Worm (Caenorhabditis elegans) whole organism, L2 larva: ENCODE data around the gene F47E1.2.

ENCODE experiments used
- C34F6.9 ChIP-seq: fragments of 150-350 bp; optimal IDR thresholded peaks from 2 replicates; lab custom pipeline; 2014; ENCODE audit warnings: missing biosample characterization, missing genetic modification characterization
- F13H6.1 ChIP-seq: sonication (generic microtip); optimal IDR thresholded peaks from 2 replicates; lab custom pipeline; 2016; ENCODE audit warnings: missing genetic modification characterization, missing compliant biosample characterization
- ZK546.5 ChIP-seq: sonication (generic microtip); optimal IDR thresholded peaks from 2 replicates; lab custom pipeline; 2017; ENCODE audit warnings: missing biosample characterization, missing genetic modification characterization
- alr-1 ChIP-seq: fragments of 150-350 bp; optimal IDR thresholded peaks from 2 replicates; lab custom pipeline; 2014; ENCODE audit warnings: missing biosample characterization, missing genetic modification characterization
- aly-2 ChIP-seq: fragments of 150-350 bp; optimal IDR thresholded peaks from 2 replicates; lab custom pipeline; 2014; ENCODE audit warnings: missing biosample characterization, missing genetic modification characterization
- ama-1 ChIP-seq: fragments of 150-350 bp; optimal IDR thresholded peaks from 2 replicates; lab custom pipeline; 2018; ENCODE audit warnings: inconsistent platforms
- ceh-16 ChIP-seq: fragments of 150-350 bp; optimal IDR thresholded peaks from 2 replicates; lab custom pipeline; 2014; ENCODE audit warnings: missing biosample characterization, missing genetic modification characterization
- crh-2 ChIP-seq: sonication (generic microtip); optimal IDR thresholded peaks from 2 replicates; lab custom pipeline; 2017; ENCODE audit warnings: missing biosample characterization, missing genetic modification characterization
- dmd-4 ChIP-seq: sonication (generic microtip); optimal IDR thresholded peaks from 2 replicates; lab custom pipeline; 2017; ENCODE audit warnings: missing biosample characterization, missing genetic modification characterization
- elt-1 ChIP-seq: fragments of 150-350 bp; optimal IDR thresholded peaks from 2 replicates; lab custom pipeline; 2014; ENCODE audit warnings: missing biosample characterization, missing genetic modification characterization
- elt-3 ChIP-seq: sonication (generic microtip); optimal IDR thresholded peaks from 2 replicates; lab custom pipeline; 2017; ENCODE audit warnings: missing biosample characterization, missing genetic modification characterization
- fos-1 ChIP-seq: fragments of 150-350 bp; optimal IDR thresholded peaks from 2 replicates; lab custom pipeline; 2014; ENCODE audit warnings: missing biosample characterization, missing genetic modification characterization
- gmeb-1 ChIP-seq: fragments of 150-350 bp; optimal IDR thresholded peaks from 2 replicates; lab custom pipeline; 2014; ENCODE audit warnings: missing biosample characterization, missing genetic modification characterization
- lin-13 ChIP-seq: fragments of 150-350 bp; optimal IDR thresholded peaks from 2 replicates; lab custom pipeline; 2014; ENCODE audit warnings: missing biosample characterization, missing genetic modification reagents, missing genetic modification characterization
- lin-39 ChIP-seq: fragments of 150-350 bp; optimal IDR thresholded peaks from 2 replicates; lab custom pipeline; 2014; ENCODE audit warnings: missing biosample characterization, missing genetic modification reagents, missing genetic modification characterization
- lsy-2 ChIP-seq, 2 experiments: fragments of 150-350 bp in 1 of 2; sonication (generic microtip) in 1 of 2; optimal IDR thresholded peaks; 2 replicates each; lab custom pipeline; 2014 to 2017; ENCODE audit warnings: missing biosample characterization in 2 of 2, missing genetic modification characterization in 2 of 2
- mbf-1 ChIP-seq: sonication (generic microtip); optimal IDR thresholded peaks from 2 replicates; lab custom pipeline; 2017; ENCODE audit warnings: missing biosample characterization, missing genetic modification characterization
- mdl-1 ChIP-seq, 2 experiments: fragments of 150-350 bp in 1 of 2; sonication (generic microtip) in 1 of 2; optimal IDR thresholded peaks; 2 replicates each; lab custom pipeline; 2017; ENCODE audit warnings: missing biosample characterization in 2 of 2, missing genetic modification characterization in 2 of 2
- nhr-10 ChIP-seq: sonication (generic microtip); optimal IDR thresholded peaks from 2 replicates; lab custom pipeline; 2017; ENCODE audit warnings: missing biosample characterization, missing genetic modification characterization
- nhr-11 ChIP-seq: fragments of 150-350 bp; optimal IDR thresholded peaks from 2 replicates; lab custom pipeline; 2014; ENCODE audit warnings: missing biosample characterization, missing genetic modification characterization
- nhr-12 ChIP-seq: fragments of 150-350 bp; optimal IDR thresholded peaks from 2 replicates; lab custom pipeline; 2014; ENCODE audit warnings: missing biosample characterization, missing genetic modification characterization
- nhr-129 ChIP-seq: fragments of 150-350 bp; optimal IDR thresholded peaks from 2 replicates; lab custom pipeline; 2014; ENCODE audit warnings: missing biosample characterization, missing genetic modification characterization
- nhr-21 ChIP-seq: fragments of 150-350 bp; optimal IDR thresholded peaks from 2 replicates; lab custom pipeline; 2014; ENCODE audit warnings: missing biosample characterization, missing genetic modification characterization
- nhr-23 ChIP-seq: fragments of 150-350 bp; optimal IDR thresholded peaks from 2 replicates; lab custom pipeline; 2014; ENCODE audit warnings: missing biosample characterization, missing genetic modification reagents, missing genetic modification characterization
- nhr-237 ChIP-seq: fragments of 150-350 bp; optimal IDR thresholded peaks from 2 replicates; lab custom pipeline; 2014; ENCODE audit warnings: missing biosample characterization, missing genetic modification characterization
- nhr-25 ChIP-seq: fragments of 150-350 bp; sonication (generic microtip); optimal IDR thresholded peaks from 3 replicates; lab custom pipeline; 2014; ENCODE audit warnings: missing biosample characterization, missing genetic modification characterization
- nhr-6 ChIP-seq: fragments of 150-350 bp; optimal IDR thresholded peaks from 2 replicates; lab custom pipeline; 2014; ENCODE audit warnings: missing biosample characterization, missing genetic modification characterization
- nhr-77 ChIP-seq: fragments of 150-350 bp; optimal IDR thresholded peaks from 2 replicates; lab custom pipeline; 2014; ENCODE audit warnings: missing biosample characterization, missing genetic modification characterization
- peb-1 ChIP-seq: fragments of 150-350 bp; optimal IDR thresholded peaks from 2 replicates; lab custom pipeline; 2014; ENCODE audit warnings: missing biosample characterization, missing genetic modification characterization
- sem-4 ChIP-seq: fragments of 150-350 bp; optimal IDR thresholded peaks from 2 replicates; lab custom pipeline; 2014; ENCODE audit warnings: missing biosample characterization, missing genetic modification reagents, missing genetic modification characterization
- sma-9 ChIP-seq, 2 experiments: fragments of 150-350 bp in 1 of 2; sonication (generic microtip) in 1 of 2; optimal IDR thresholded peaks; 2 replicates each; lab custom pipeline; 2014 to 2016; ENCODE audit warnings: missing genetic modification characterization in 2 of 2, mild to moderate bottlenecking in 1 of 2, missing biosample characterization in 1 of 2, missing compliant biosample characterization in 1 of 2, missing genetic modification reagents in 1 of 2, moderate library complexity in 1 of 2
- snpc-4 ChIP-seq: fragments of 150-350 bp; optimal IDR thresholded peaks from 2 replicates; lab custom pipeline; 2014; ENCODE audit warnings: missing biosample characterization, missing genetic modification characterization
- unc-55 ChIP-seq: fragments of 150-350 bp; sonication (generic microtip); optimal IDR thresholded peaks from 3 replicates; lab custom pipeline; 2014; ENCODE audit warnings: missing biosample characterization, missing genetic modification reagents, missing genetic modification characterization
- ztf-1 ChIP-seq: fragments of 200-800 bp; sonication (Bioruptor generic); conservative IDR thresholded peaks from 2 replicates; pipeline ENCODE4 v1.3.6; 2022; ENCODE audit warnings: missing genetic modification characterization, missing compliant biosample characterization
- ztf-11 ChIP-seq: sonication (generic microtip); optimal IDR thresholded peaks from 2 replicates; lab custom pipeline; 2017; ENCODE audit warnings: missing biosample characterization, missing genetic modification characterization
- ztf-4 ChIP-seq: fragments of 150-350 bp; optimal IDR thresholded peaks from 2 replicates; lab custom pipeline; 2014; ENCODE audit warnings: missing biosample characterization, missing genetic modification characterization

The F47E1.2 gene

DNA sequence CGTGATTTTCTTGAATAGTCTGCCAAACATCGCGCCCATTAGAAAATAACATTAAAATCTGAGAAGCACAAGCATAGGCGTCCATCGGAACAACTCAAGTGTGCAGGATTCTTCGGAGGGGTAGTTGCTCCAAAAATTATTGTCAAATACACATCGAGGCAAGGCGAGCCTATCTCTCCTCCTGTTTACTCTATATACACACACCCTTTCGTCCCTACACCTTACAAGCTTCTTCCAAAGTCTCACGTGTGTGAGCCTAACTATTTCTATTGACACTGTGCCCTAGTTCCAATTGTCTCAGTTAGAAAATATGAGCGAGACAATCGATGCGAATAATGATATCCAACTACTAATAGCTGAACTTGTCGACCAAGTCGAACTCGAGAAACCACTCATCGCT lies 34.4 kb downstream of the F47E1.2 start:
- TF ChIP-seq lin-39 (no peak), sem-4 (tag; lab: Kevin White, UChicago) (no peak), mdl-1 (tag; optimal IDR thresholded peaks at IDR 0.05; lab: Kevin White, UChicago) (no peak)
- TF ChIP-seq, all 48 proteins: peak for 0

DNA sequence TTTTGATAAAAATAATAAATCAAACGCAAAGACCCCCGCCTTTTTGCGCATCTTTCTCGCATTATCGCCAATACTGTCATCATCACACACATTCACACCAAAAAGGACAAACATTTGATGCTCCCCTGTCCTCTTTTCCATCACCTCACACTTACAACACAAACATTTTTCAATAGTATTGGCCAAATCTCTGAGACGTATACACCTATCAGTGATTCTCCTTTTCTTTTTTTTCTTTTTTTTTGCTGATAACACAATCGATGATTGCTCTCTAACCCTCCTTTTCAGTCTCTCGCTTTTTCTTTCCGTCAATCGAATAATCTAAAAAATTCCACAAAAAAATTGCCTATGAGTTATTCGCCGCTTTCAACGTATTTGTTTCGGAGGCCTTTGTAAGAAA lies 39.4 kb downstream of the F47E1.2 start:
- no peak for TF ChIP-seq C34F6.9 (tag; lab: Kevin White, UChicago)
- TF ChIP-seq sma-9 (GFP tag; optimal IDR thresholded peaks at IDR 0.05; lab: Kevin White, UChicago), result peak; percentile 3
- TF ChIP-seq sma-9 (tag; optimal IDR thresholded peaks at IDR 0.05; lab: Kevin White, UChicago), result no peak
- no peak for TF ChIP-seq nhr-129 (tag; lab: Kevin White, UChicago)
- TF ChIP-seq nhr-237 (tag; lab: Kevin White, UChicago), result no peak
- no peak for TF ChIP-seq elt-3 (tag; lab: Kevin White, UChicago)
- TF ChIP-seq ztf-1 (GFP tag; lab: Robert Waterston, UW), result no peak
- no peak for TF ChIP-seq nhr-6
- no peak for TF ChIP-seq dmd-4
- peak; percentile 89 for TF ChIP-seq fos-1 (tag; lab: Kevin White, UChicago)
- no peak for TF ChIP-seq snpc-4
- no peak for TF ChIP-seq ceh-16
- TF ChIP-seq lin-13 (GFP tag; lab: Kevin White, UChicago), result no peak
- peak; percentile 38 for TF ChIP-seq crh-2
- peak; percentile 2 for TF ChIP-seq gmeb-1
- TF ChIP-seq nhr-11 (tag; lab: Kevin White, UChicago), result no peak
- no peak for TF ChIP-seq nhr-10
- TF ChIP-seq nhr-77 (tag; lab: Kevin White, UChicago), result no peak
- TF ChIP-seq ztf-11, result no peak
- TF ChIP-seq mdl-1 (tag; optimal IDR thresholded peaks at IDR 0.05; lab: Kevin White, UChicago), result no peak
- TF ChIP-seq ama-1 (lab: Kevin White, UChicago), result no peak
- TF ChIP-seq mbf-1 (tag; lab: Kevin White, UChicago), result no peak

DNA sequence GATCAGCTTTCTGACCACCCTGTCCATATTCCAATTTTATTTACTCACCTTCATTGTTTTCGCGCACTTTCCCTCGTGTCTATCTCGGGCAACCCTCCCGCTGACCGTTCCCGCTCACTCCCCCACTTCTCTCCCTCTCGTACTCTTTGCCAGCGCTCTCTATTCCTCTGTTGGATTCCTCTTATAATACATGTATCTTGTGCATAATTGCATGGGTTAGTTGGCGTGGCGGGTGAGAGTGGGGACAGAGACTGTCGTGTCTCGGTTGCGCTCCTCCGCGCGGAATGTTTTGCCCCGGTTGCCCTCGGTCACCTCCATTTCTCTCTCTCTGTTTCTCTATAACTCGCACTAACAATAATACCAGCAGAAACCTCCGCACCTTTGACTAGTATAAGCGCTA lies 44.7 kb downstream of the F47E1.2 start:
- TF ChIP-seq nhr-12 (tag; lab: Kevin White, UChicago) (no peak), ceh-16 (peak; percentile 16)
- TF ChIP-seq, all 48 proteins: peak for 1

DNA sequence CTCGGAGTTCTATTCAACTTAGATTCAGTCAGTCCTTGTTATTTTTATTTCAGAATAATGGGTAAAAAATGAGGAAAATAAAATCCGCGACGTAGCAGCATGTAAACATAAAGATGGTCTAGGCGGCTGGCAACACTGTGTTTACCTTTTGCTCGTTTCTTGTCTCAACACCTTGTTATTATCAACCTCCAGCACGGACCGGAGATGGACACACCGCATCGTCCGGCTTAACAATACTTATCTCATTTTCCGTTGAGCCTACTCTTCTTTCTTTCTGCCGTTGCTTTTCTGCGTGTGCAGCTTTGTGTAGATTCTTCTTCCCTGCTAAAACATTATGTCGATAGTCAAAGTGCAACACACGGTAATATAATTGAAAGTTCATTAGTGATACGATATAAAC lies 45.6 kb downstream of the F47E1.2 start:
- no peak for TF ChIP-seq nhr-77 (tag; lab: Kevin White, UChicago)
- TF ChIP-seq nhr-23 (tag; lab: Kevin White, UChicago), result no peak
- no peak for TF ChIP-seq ceh-16
- TF ChIP-seq alr-1, result no peak
- TF ChIP-seq fos-1 (tag; lab: Kevin White, UChicago), result no peak
- TF ChIP-seq aly-2 (tag; lab: Kevin White, UChicago), result no peak
- no peak for TF ChIP-seq ama-1 (lab: Kevin White, UChicago)
- TF ChIP-seq elt-1 (tag; lab: Kevin White, UChicago), result no peak
- no peak for TF ChIP-seq unc-55 (GFP tag; lab: Kevin White, UChicago)

DNA sequence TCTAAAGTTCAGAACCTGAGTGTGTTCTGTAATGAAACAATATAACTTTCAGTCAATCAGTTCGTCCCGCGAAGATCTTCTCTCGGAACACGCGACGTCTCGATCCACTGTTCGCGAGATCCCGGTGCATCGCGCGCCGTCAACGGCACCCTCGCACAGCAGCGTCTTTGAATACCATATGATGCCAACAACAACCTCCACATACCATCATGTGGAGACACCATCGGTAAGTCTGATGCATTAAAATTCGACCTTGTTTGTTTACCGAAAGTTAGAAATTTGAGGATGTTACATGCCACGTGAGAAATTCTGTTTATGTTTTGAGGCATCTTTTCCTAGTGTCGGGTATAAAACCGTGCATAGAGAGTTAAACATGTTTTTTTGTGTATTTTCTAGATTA lies 46.1 kb downstream of the F47E1.2 start:
- TF ChIP-seq aly-2 (tag; lab: Kevin White, UChicago) (no peak), nhr-129 (tag; lab: Kevin White, UChicago) (peak; percentile 60), ceh-16 (no peak)

DNA sequence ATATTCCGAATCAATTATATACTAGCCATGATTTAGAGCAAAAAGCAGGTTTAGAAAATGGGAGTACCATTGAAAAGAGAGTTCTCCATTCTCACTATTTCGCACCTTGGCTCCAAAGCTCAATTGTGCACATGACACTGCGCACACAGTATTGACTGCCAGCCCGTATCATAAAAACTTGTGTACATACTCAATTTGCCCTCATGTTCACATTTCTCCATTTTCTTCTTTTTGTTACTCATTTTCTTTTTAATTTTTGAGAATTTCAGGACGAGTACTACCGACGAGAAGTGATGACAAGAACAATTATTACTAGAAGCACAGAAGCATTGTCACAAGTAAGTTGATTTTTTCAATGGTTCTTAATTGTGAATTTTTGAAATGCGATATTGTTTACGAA lies 46.9 kb downstream of the F47E1.2 start:
- TF ChIP-seq ztf-4, result no peak
- peak; percentile 17 for TF ChIP-seq nhr-129 (tag; lab: Kevin White, UChicago)

DNA sequence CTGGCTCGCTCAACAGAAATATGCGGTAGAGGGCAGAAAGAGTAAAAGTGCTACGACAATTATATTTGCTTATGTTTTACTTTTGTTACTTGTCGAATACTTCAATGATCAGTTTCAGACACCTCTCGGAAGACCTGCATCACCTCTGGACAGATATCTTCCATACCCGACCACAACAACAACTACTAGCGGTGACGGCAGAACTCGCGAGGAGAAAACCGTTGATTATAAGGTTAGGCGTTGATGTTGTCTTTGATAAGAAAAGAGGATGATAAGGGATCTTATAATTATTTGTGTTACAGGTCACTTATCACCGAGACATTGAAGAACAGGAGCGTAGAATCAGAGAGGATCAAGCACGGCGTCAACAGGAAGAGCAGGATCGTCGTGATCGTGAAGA lies 47.6 kb downstream of the F47E1.2 start:
- TF ChIP-seq peb-1, result no peak
- peak; percentile 7 for TF ChIP-seq fos-1 (tag; lab: Kevin White, UChicago)

DNA sequence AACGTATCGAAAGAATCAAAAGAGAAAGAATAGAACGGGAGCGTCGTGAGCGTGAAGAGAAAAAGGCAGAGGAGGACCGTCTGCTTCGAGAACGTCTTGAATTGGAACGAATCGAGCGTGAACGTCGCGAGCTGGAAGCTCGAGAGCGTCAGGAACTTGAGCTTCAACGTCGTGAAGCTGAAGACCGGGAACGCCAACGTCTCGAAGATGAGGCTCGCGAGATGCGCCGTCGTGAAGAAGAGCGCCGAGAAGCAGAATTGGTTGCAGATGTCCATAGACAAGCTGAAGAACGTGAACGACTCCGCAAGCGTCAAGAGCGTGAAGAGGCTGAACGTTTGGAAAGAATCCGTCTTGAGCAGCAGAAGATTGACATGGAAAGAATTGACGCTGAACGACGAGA lies 48.4 kb downstream of the F47E1.2 start:
- TF ChIP-seq ztf-4, result no peak
- no peak for TF ChIP-seq elt-1 (tag; lab: Kevin White, UChicago)
- TF ChIP-seq nhr-25 (tag; lab: Kevin White, UChicago), result no peak
- TF ChIP-seq mdl-1 (tag; optimal IDR thresholded peaks at IDR 0.05; lab: Kevin White, UChicago), result no peak
- no peak for TF ChIP-seq ztf-11
- no peak for TF ChIP-seq crh-2
- no peak for TF ChIP-seq nhr-21 (tag; lab: Kevin White, UChicago)
- TF ChIP-seq F13H6.1 (tag; lab: Kevin White, UChicago), result no peak
- no peak for TF ChIP-seq nhr-12 (tag; lab: Kevin White, UChicago)
- TF ChIP-seq nhr-11 (tag; lab: Kevin White, UChicago), result no peak
- no peak for TF ChIP-seq nhr-23 (tag; lab: Kevin White, UChicago)
- TF ChIP-seq ama-1 (lab: Kevin White, UChicago), result no peak
- no peak for TF ChIP-seq nhr-10
- TF ChIP-seq C34F6.9 (tag; lab: Kevin White, UChicago), result no peak
- TF ChIP-seq ZK546.5 (tag; lab: Kevin White, UChicago), result no peak
- TF ChIP-seq fos-1 (tag; lab: Kevin White, UChicago), result no peak
- TF ChIP-seq lsy-2 (tag; optimal IDR thresholded peaks at IDR 0.05; lab: Kevin White, UChicago), result no peak
